Fruit fly (Drosophila melanogaster): ENCODE measurements around the gene CG10898.

DNA sequence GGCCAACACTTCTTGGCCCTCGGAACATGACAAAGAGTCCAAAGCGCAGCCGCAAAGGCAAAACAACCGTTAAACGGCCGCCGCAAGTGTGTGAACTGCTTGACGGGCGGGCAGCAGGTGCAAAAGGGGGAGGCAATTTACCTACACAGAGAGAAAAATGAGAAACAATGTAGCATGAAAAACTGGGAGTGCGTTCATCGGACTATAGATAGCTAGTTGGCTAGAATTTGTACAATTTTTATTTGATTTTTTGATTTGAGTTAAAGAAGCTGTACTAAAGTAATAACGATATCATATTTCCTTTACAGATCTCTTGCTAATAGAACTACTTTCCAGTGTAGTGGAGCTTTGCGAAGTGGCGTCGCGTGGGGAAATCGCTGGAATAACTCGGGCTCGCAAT is 37.9 kb downstream of the CG10898 start:
- TF ChIP-seq lola (GFP tag; optimal IDR thresholded peaks at IDR 0.05) (no peak), Eip74EF (GFP tag; optimal IDR thresholded peaks at IDR 0.05) (no peak), Hr51 (GFP tag; optimal IDR thresholded peaks at IDR 0.05) (no peak), Blimp-1 (GFP tag; optimal IDR thresholded peaks at IDR 0.05) (no peak), tx (GFP tag; optimal IDR thresholded peaks at IDR 0.05) (no peak), Hey (tag; optimal IDR thresholded peaks at IDR 0.05) (no peak), CG7839 (tag; optimal IDR thresholded peaks at IDR 0.05) (no peak)

Measured in whole organism, embryonic.